Fruit fly (Drosophila melanogaster) whole organism, embryonic: ENCODE results near the gene east.

Experiments
- Bgb ChIP-seq: fragments of 200-800 bp; sonication (Bioruptor generic); IDR thresholded peaks from 2 replicates; pipeline ENCODE4 v1.3.6; 2022; ENCODE audit warnings: missing biosample characterization, missing genetic modification characterization; ENCODE audit not compliant: partially characterized antibody
- CG10543 ChIP-seq: fragments of 200-800 bp; sonication (Bioruptor generic); optimal IDR thresholded peaks from 3 replicates; lab custom pipeline; 2017; ENCODE audit warnings: missing biosample characterization, mild to moderate bottlenecking, missing genetic modification characterization, moderate library complexity
- CG11085 ChIP-seq: fragments of 200-800 bp; sonication (Bioruptor generic); IDR thresholded peaks from 2 replicates; pipeline ENCODE4 v1.3.6; 2022; ENCODE audit warnings: missing biosample characterization, missing genetic modification characterization
- CG11696 ChIP-seq: fragments of 200-800 bp; sonication (Bioruptor generic); IDR thresholded peaks from 2 replicates; pipeline ENCODE4 v1.3.6; 2022; ENCODE audit warnings: missing biosample characterization, missing genetic modification characterization
- CG12236 ChIP-seq: fragments of 200-800 bp; sonication (Bioruptor generic); optimal IDR thresholded peaks from 2 replicates; lab custom pipeline; 2016; ENCODE audit warnings: missing biosample characterization, missing genetic modification characterization
- CG1233 ChIP-seq: fragments of 200-800 bp; sonication (Bioruptor generic); optimal IDR thresholded peaks from 4 replicates; lab custom pipeline; 2018; ENCODE audit warnings: missing biosample characterization, mild to moderate bottlenecking, missing genetic modification characterization
- CG14860 ChIP-seq: fragments of 200-800 bp; sonication (Bioruptor generic); IDR thresholded peaks from 3 replicates; pipeline ENCODE4 v1.3.6; 2022; ENCODE audit warnings: missing biosample characterization, missing genetic modification characterization; ENCODE audit not compliant: partially characterized antibody
- CG1602 ChIP-seq: fragments of 200-800 bp; sonication (Bioruptor generic); optimal IDR thresholded peaks from 3 replicates; lab custom pipeline; 2016; ENCODE audit warnings: missing biosample characterization, missing genetic modification characterization
- CG2129 ChIP-seq: fragments of 200-800 bp; sonication (Bioruptor generic); IDR thresholded peaks from 2 replicates; pipeline ENCODE4 v1.3.6; 2022; ENCODE audit warnings: missing biosample characterization, missing genetic modification characterization; ENCODE audit not compliant: partially characterized antibody
- CG30020 ChIP-seq: fragments of 200-800 bp; optimal IDR thresholded peaks from 2 replicates; lab custom pipeline; 2019; ENCODE audit warnings: missing biosample characterization, mild to moderate bottlenecking, missing genetic modification characterization, moderate library complexity
- CG31224 ChIP-seq: fragments of 200-800 bp; sonication (Bioruptor generic); IDR thresholded peaks from 2 replicates; pipeline ENCODE4 v1.3.6; 2022; ENCODE audit warnings: missing biosample characterization, missing genetic modification characterization
- CG31388 ChIP-seq: fragments of 200-800 bp; sonication (Bioruptor generic); optimal IDR thresholded peaks from 2 replicates; lab custom pipeline; 2016; ENCODE audit warnings: missing biosample characterization, missing genetic modification characterization
- CG32767 ChIP-seq: fragments of 200-800 bp; sonication (Bioruptor generic); IDR thresholded peaks from 2 replicates; pipeline ENCODE4 v1.3.6; 2022; ENCODE audit warnings: missing biosample characterization, missing genetic modification characterization
- CG34376 ChIP-seq: fragments of 200-800 bp; sonication (Bioruptor generic); optimal IDR thresholded peaks from 2 replicates; lab custom pipeline; 2018; ENCODE audit warnings: missing biosample characterization, mild to moderate bottlenecking, missing genetic modification characterization
- CG7786 ChIP-seq: fragments of 200-800 bp; sonication (Bioruptor generic); optimal IDR thresholded peaks from 2 replicates; lab custom pipeline; 2016; ENCODE audit warnings: missing biosample characterization, missing genetic modification characterization
- CG9609 ChIP-seq: fragments of 200-800 bp; sonication (Bioruptor generic); optimal IDR thresholded peaks from 3 replicates; lab custom pipeline; 2016; ENCODE audit warnings: missing biosample characterization, missing genetic modification characterization
- CG9797 ChIP-seq: fragments of 200-800 bp; sonication (Bioruptor generic); optimal IDR thresholded peaks from 3 replicates; lab custom pipeline; 2018; ENCODE audit warnings: missing biosample characterization, mild to moderate bottlenecking, missing genetic modification characterization
- D19A ChIP-seq: fragments of 200-800 bp; optimal IDR thresholded peaks from 3 replicates; lab custom pipeline; 2019; ENCODE audit warnings: missing biosample characterization, mild to moderate bottlenecking, missing genetic modification characterization, moderate library complexity
- Dbx ChIP-seq: fragments of 200-800 bp; sonication (Bioruptor generic); IDR thresholded peaks from 3 replicates; pipeline ENCODE4 v1.3.6; 2022; ENCODE audit warnings: missing biosample characterization, missing genetic modification characterization
- Dip2 ChIP-seq: fragments of 200-800 bp; sonication (Bioruptor generic); IDR thresholded peaks from 2 replicates; pipeline ENCODE4 v1.3.6; 2022; ENCODE audit warnings: missing biosample characterization, missing genetic modification characterization
- E2f1 ChIP-seq: fragments of 200-800 bp; sonication (Bioruptor generic); IDR thresholded peaks from 2 replicates; pipeline ENCODE4 v1.3.6; 2022; ENCODE audit warnings: missing biosample characterization, missing genetic modification characterization
- E2f2 ChIP-seq: fragments of 200-800 bp; sonication (Bioruptor generic); IDR thresholded peaks from 2 replicates; pipeline ENCODE4 v1.3.6; 2022; ENCODE audit warnings: missing biosample characterization, missing genetic modification characterization
- Fer1 ChIP-seq: fragments of 200-800 bp; sonication (Bioruptor generic); optimal IDR thresholded peaks from 2 replicates; lab custom pipeline; 2017; ENCODE audit warnings: missing biosample characterization, mild to moderate bottlenecking, missing genetic modification characterization
- HLH4C ChIP-seq: fragments of 200-800 bp; sonication (Bioruptor generic); IDR thresholded peaks from 3 replicates; pipeline ENCODE4 v1.3.6; 2022; ENCODE audit warnings: missing biosample characterization, missing genetic modification characterization; ENCODE audit not compliant: partially characterized antibody
- Hand ChIP-seq: fragments of 200-800 bp; sonication (Bioruptor generic); optimal IDR thresholded peaks from 2 replicates; lab custom pipeline; 2017; ENCODE audit warnings: mild to moderate bottlenecking, missing biosample characterization, missing genetic modification reagents, missing genetic modification characterization
- Kr ChIP-seq: fragments of 200-800 bp; sonication (Bioruptor generic); optimal IDR thresholded peaks from 2 replicates; lab custom pipeline; 2017; ENCODE audit warnings: missing biosample characterization, mild to moderate bottlenecking, missing genetic modification characterization
- MBD-R2 ChIP-seq: fragments of 200-800 bp; sonication (Bioruptor generic); IDR thresholded peaks from 2 replicates; pipeline ENCODE4 v1.3.6; 2022; ENCODE audit warnings: missing biosample characterization, missing genetic modification characterization
- Myb ChIP-seq: fragments of 200-800 bp; sonication (Bioruptor generic); optimal IDR thresholded peaks from 2 replicates; lab custom pipeline; 2016; ENCODE audit warnings: missing biosample characterization, missing genetic modification characterization
- NFAT ChIP-seq: fragments of 200-800 bp; sonication (Bioruptor generic); IDR thresholded peaks from 2 replicates; pipeline ENCODE4 v1.3.6; 2022; ENCODE audit warnings: missing biosample characterization, missing genetic modification characterization
- Neu2 ChIP-seq: fragments of 200-800 bp; sonication (Bioruptor generic); optimal IDR thresholded peaks from 3 replicates; lab custom pipeline; 2016; ENCODE audit warnings: missing biosample characterization, missing genetic modification characterization, borderline replicate concordance
- Opbp ChIP-seq: fragments of 200-800 bp; sonication (Bioruptor generic); IDR thresholded peaks from 3 replicates; pipeline ENCODE4 v1.3.6; 2022; ENCODE audit warnings: missing biosample characterization, missing genetic modification characterization; ENCODE audit not compliant: partially characterized antibody
- Optix ChIP-seq: fragments of 200-800 bp; sonication (Bioruptor generic); IDR thresholded peaks from 3 replicates; pipeline ENCODE4 v1.3.6; 2022; ENCODE audit warnings: missing biosample characterization, missing genetic modification characterization
- Sin3A ChIP-seq: fragments of >200 bp; optimal IDR thresholded peaks from 2 replicates; lab custom pipeline; 2018
- Xrp1 ChIP-seq: fragments of 200-800 bp; sonication (Bioruptor generic); IDR thresholded peaks from 2 replicates; pipeline ENCODE4 v1.3.6; 2022; ENCODE audit warnings: missing biosample characterization, missing genetic modification characterization
- ase ChIP-seq: fragments of 200-800 bp; sonication (Bioruptor generic); IDR thresholded peaks from 3 replicates; pipeline ENCODE4 v1.3.6; 2022; ENCODE audit warnings: missing biosample characterization, missing genetic modification characterization
- ci ChIP-seq: fragments of 200-800 bp; sonication (Bioruptor generic); IDR thresholded peaks from 3 replicates; pipeline ENCODE4 v1.3.6; 2022; ENCODE audit warnings: missing biosample characterization, missing genetic modification characterization
- danr ChIP-seq: fragments of 200-800 bp; sonication (Bioruptor generic); IDR thresholded peaks from 2 replicates; pipeline ENCODE4 v1.3.6; 2022; ENCODE audit warnings: missing biosample characterization, missing genetic modification characterization
- disco-r ChIP-seq: fragments of 200-800 bp; sonication (Bioruptor generic); optimal IDR thresholded peaks from 2 replicates; lab custom pipeline; 2016; ENCODE audit warnings: missing biosample characterization, missing genetic modification characterization
- dysf ChIP-seq: fragments of 200-800 bp; sonication (Bioruptor generic); IDR thresholded peaks from 3 replicates; pipeline ENCODE4 v1.3.6; 2022; ENCODE audit warnings: missing biosample characterization, missing genetic modification characterization
- gem ChIP-seq: fragments of 200-800 bp; sonication (Bioruptor generic); optimal IDR thresholded peaks from 2 replicates; lab custom pipeline; 2019; ENCODE audit warnings: missing biosample characterization, mild to moderate bottlenecking, missing genetic modification characterization, moderate library complexity
- gt ChIP-seq: fragments of 200-800 bp; sonication (Bioruptor generic); IDR thresholded peaks from 2 replicates; pipeline ENCODE4 v1.3.6; 2022; ENCODE audit warnings: missing biosample characterization, missing genetic modification characterization
- her ChIP-seq: fragments of 200-800 bp; sonication (Bioruptor generic); optimal IDR thresholded peaks from 2 replicates; lab custom pipeline; 2016; ENCODE audit warnings: missing biosample characterization, missing genetic modification characterization
- jigr1 ChIP-seq: fragments of 200-800 bp; sonication (Bioruptor generic); IDR thresholded peaks from 3 replicates; pipeline ENCODE4 v1.3.6; 2022; ENCODE audit warnings: missing biosample characterization, missing genetic modification characterization
- klu ChIP-seq: fragments of 200-800 bp; sonication (Bioruptor generic); IDR thresholded peaks from 2 replicates; pipeline ENCODE4 v1.3.6; 2022; ENCODE audit warnings: missing biosample characterization, missing genetic modification characterization
- lmd ChIP-seq: fragments of 200-800 bp; sonication (Bioruptor generic); IDR thresholded peaks from 2 replicates; pipeline ENCODE4 v1.3.6; 2022; ENCODE audit warnings: missing biosample characterization, missing genetic modification characterization
- mld ChIP-seq: fragments of 200-800 bp; sonication (Bioruptor generic); IDR thresholded peaks from 3 replicates; pipeline ENCODE4 v1.3.6; 2022; ENCODE audit warnings: missing biosample characterization, missing genetic modification characterization; ENCODE audit not compliant: partially characterized antibody
- nau ChIP-seq: fragments of 200-800 bp; sonication (Bioruptor generic); optimal IDR thresholded peaks from 3 replicates; lab custom pipeline; 2017; ENCODE audit warnings: missing biosample characterization, mild to moderate bottlenecking, missing genetic modification characterization, missing genetic modification reagents
- p53 ChIP-seq: fragments of 200-800 bp; sonication (Bioruptor generic); optimal IDR thresholded peaks from 2 replicates; lab custom pipeline; 2016; ENCODE audit warnings: missing biosample characterization, missing genetic modification characterization
- repo ChIP-seq: fragments of 200-800 bp; sonication (Bioruptor generic); optimal IDR thresholded peaks from 2 replicates; lab custom pipeline; 2016; ENCODE audit warnings: missing biosample characterization, missing genetic modification characterization
- tna ChIP-seq: fragments of 200-800 bp; sonication (Bioruptor generic); IDR thresholded peaks from 2 replicates; pipeline ENCODE4 v1.3.6; 2022; ENCODE audit warnings: missing biosample characterization, missing genetic modification characterization; ENCODE audit not compliant: partially characterized antibody
- usp ChIP-seq: fragments of >200 bp; optimal IDR thresholded peaks from 2 replicates; lab custom pipeline; 2017; ENCODE audit warnings: missing biosample characterization, missing genetic modification characterization
- zen ChIP-seq: fragments of 200-800 bp; sonication (Bioruptor generic); optimal IDR thresholded peaks from 3 replicates; lab custom pipeline; 2018; ENCODE audit warnings: missing biosample characterization, mild to moderate bottlenecking, missing genetic modification characterization, moderate library complexity
- zen2 ChIP-seq: fragments of 200-800 bp; sonication (Bioruptor generic); IDR thresholded peaks from 3 replicates; pipeline ENCODE4 v1.3.6; 2022; ENCODE audit warnings: missing biosample characterization, missing genetic modification characterization; ENCODE audit not compliant: partially characterized antibody

The east gene

dm6 chrX:2008953-2009452 is 1.7 kb upstream of the east start, which contains the start of gene PIG-K (continued):
- peak; percentile 30; the same call in 1 of the 2 replicates for TF ChIP-seq Bgb
- TF ChIP-seq disco-r = no peak
- TF ChIP-seq CG14860 (GFP tag; lab: Robert Waterston, UW) = peak; percentile 52; the same call in 2 of the 3 replicates
- no peak for TF ChIP-seq danr (GFP tag; lab: Robert Waterston, UW)
- TF ChIP-seq CG31224 (GFP tag; lab: Robert Waterston, UW) = no peak
- TF ChIP-seq CG7786 (GFP tag; lab: Kevin White, UChicago) = no peak
- no peak for TF ChIP-seq her
- TF ChIP-seq Dip2 (GFP tag; lab: Robert Waterston, UW) = no peak
- no peak for TF ChIP-seq Dbx
- TF ChIP-seq gt (GFP tag; lab: Robert Waterston, UW) = no peak
- no peak for TF ChIP-seq ase
- no peak for TF ChIP-seq D19A (tag; lab: Kevin White, UChicago)
- TF ChIP-seq HLH4C = peak; percentile 44; the same call in 2 of the 3 replicates
- TF ChIP-seq CG12236 (GFP tag; lab: Kevin White, UChicago) = no peak
- TF ChIP-seq CG2129 = peak; percentile 19; the same call in 1 of the 2 replicates
- TF ChIP-seq lmd (GFP tag; lab: Robert Waterston, UW) = no peak
- TF ChIP-seq Sin3A = no peak
- no peak for TF ChIP-seq klu
- no peak for TF ChIP-seq Hand (GFP tag; lab: Kevin White, UChicago)
- TF ChIP-seq usp (GFP tag; lab: Kevin White, UChicago) = no peak
- TF ChIP-seq Opbp = peak; percentile 68; the same call in 2 of the 3 replicates
- TF ChIP-seq CG9797 = peak; percentile 47
- TF ChIP-seq Fer1 (GFP tag; lab: Kevin White, UChicago) = no peak
- TF ChIP-seq zen (tag; lab: Kevin White, UChicago) = no peak
- TF ChIP-seq CG1233 (GFP tag; lab: Kevin White, UChicago) = no peak
- peak; percentile 62 for TF ChIP-seq MBD-R2
- TF ChIP-seq ci (GFP tag; lab: Robert Waterston, UW) = no peak
- no peak for TF ChIP-seq nau (GFP tag; lab: Kevin White, UChicago)
- no peak for TF ChIP-seq CG30020 (tag; lab: Kevin White, UChicago)
- TF ChIP-seq CG1602 = no peak
- peak; percentile 28; the same call in 1 of the 3 replicates for TF ChIP-seq mld (GFP tag; lab: Robert Waterston, UW)
- TF ChIP-seq repo (GFP tag; lab: Kevin White, UChicago) = no peak
- TF ChIP-seq CG9609 (GFP tag; lab: Kevin White, UChicago) = no peak
- TF ChIP-seq CG32767 = no peak
- no peak for TF ChIP-seq E2f2 (GFP tag; lab: Robert Waterston, UW)
- TF ChIP-seq tna (GFP tag; lab: Robert Waterston, UW) = 0 out of 2 replicates have a peak, but pooled peaks have one; percentile 45
- no peak for TF ChIP-seq NFAT

dm6 chrX:2009453-2010009 is 1.1 kb upstream of the east start:
- no peak for TF ChIP-seq Neu2
- TF ChIP-seq CG11085 (GFP tag; lab: Robert Waterston, UW) = 0 out of 2 replicates have a peak, but pooled peaks have one; percentile 43
- TF ChIP-seq p53 (GFP tag; lab: Kevin White, UChicago) = peak; percentile 54
- peak; percentile 62 for TF ChIP-seq E2f1 (GFP tag; lab: Robert Waterston, UW)
- TF ChIP-seq CG11696 = no peak
- peak; percentile 76 for TF ChIP-seq CG10543 (GFP tag; lab: Kevin White, UChicago)
- TF ChIP-seq gem = peak; percentile 87
- peak; percentile 68 for TF ChIP-seq dysf (GFP tag; lab: Robert Waterston, UW)
- TF ChIP-seq CG31388 (GFP tag; lab: Kevin White, UChicago) = no peak
- TF ChIP-seq Myb (GFP tag; lab: Kevin White, UChicago) = peak; percentile 40
- TF ChIP-seq Kr (GFP tag; lab: Kevin White, UChicago) = no peak
- TF ChIP-seq CG34376 (GFP tag; lab: Kevin White, UChicago) = no peak
- peak; percentile 67; the same call in 1 of the 3 replicates for TF ChIP-seq jigr1 (GFP tag; lab: Robert Waterston, UW)
- TF ChIP-seq Xrp1 (GFP tag; lab: Robert Waterston, UW) = peak; percentile 64; the same call in 1 of the 2 replicates
- no peak; the same call in 2 of the 3 replicates for TF ChIP-seq Optix (GFP tag; lab: Robert Waterston, UW)
- no peak for TF ChIP-seq zen2 (GFP tag; lab: Robert Waterston, UW)
